Worm (Caenorhabditis elegans): ENCODE measurements around the gene T09F5.10.
A peak's percentile ranks its signal among the peaks of the same experiment; 100 is the strongest.

The T09F5.10 gene

ce11 chrV:15140247-15140646 lies 39.6 kb upstream of the T09F5.10 start, which contains the start of gene K08F9.3:
K08F9.3 (plus strand) TSS chrV:15140547.
- TF ChIP-seq fos-1 (tag; optimal IDR thresholded peaks at IDR 0.05) (no peak), pax-3 (tag; optimal IDR thresholded peaks at IDR 0.05) (no peak), sup-37 (GFP tag; optimal IDR thresholded peaks at IDR 0.05) (no peak), fkh-8 (tag; optimal IDR thresholded peaks at IDR 0.05) (no peak), nhr-90 (tag; optimal IDR thresholded peaks at IDR 0.05; ENCODE audit: poor library complexity) (no peak), lin-39 (tag; optimal IDR thresholded peaks at IDR 0.05) (no peak), snu-23 (GFP tag; optimal IDR thresholded peaks at IDR 0.05) (no peak), ceh-63 (GFP tag; optimal IDR thresholded peaks at IDR 0.05) (no peak), nhr-84 (tag; optimal IDR thresholded peaks at IDR 0.05) (no peak), unc-130 (tag; optimal IDR thresholded peaks at IDR 0.05) (no peak), unc-30 (tag; optimal IDR thresholded peaks at IDR 0.05) (no peak), mdl-1 (tag; optimal IDR thresholded peaks at IDR 0.05) (no peak), zip-4 (GFP tag; optimal IDR thresholded peaks at IDR 0.05) (no peak), hlh-4 (tag; optimal IDR thresholded peaks at IDR 0.05) (no peak)

ce11 chrV:15143285-15143684 lies 36.6 kb upstream of the T09F5.10 start, which contains the start of gene K08F9.1:
K08F9.1 (minus strand) TSS chrV:15143385.
- TF ChIP-seq ces-1 (GFP tag; optimal IDR thresholded peaks at IDR 0.05), result no peak
- TF ChIP-seq rnt-1 (tag; optimal IDR thresholded peaks at IDR 0.05), result no peak
- no peak for TF ChIP-seq nhr-71 (tag; optimal IDR thresholded peaks at IDR 0.05)
- no peak for TF ChIP-seq C16A3.4 (tag; optimal IDR thresholded peaks at IDR 0.05)
- no peak for TF ChIP-seq egl-27 (tag; optimal IDR thresholded peaks at IDR 0.05)
- no peak for TF ChIP-seq nhr-237 (tag; optimal IDR thresholded peaks at IDR 0.05)
- TF ChIP-seq aha-1 (tag; optimal IDR thresholded peaks at IDR 0.05), result no peak
- no peak for TF ChIP-seq fkh-10 (GFP tag; optimal IDR thresholded peaks at IDR 0.05)
- TF ChIP-seq hlh-17 (GFP tag; optimal IDR thresholded peaks at IDR 0.05; ENCODE audit: borderline replicate concordance), result no peak
- TF ChIP-seq ceh-82 (tag; optimal IDR thresholded peaks at IDR 0.05), result no peak
- TF ChIP-seq lir-3 (tag; optimal IDR thresholded peaks at IDR 0.05; ENCODE audit: poor library complexity), result no peak
- TF ChIP-seq unc-98 (GFP tag; IDR thresholded peaks at IDR 0.05), result no peak
- no peak for TF ChIP-seq unc-86 (tag; optimal IDR thresholded peaks at IDR 0.05)
- no peak for TF ChIP-seq mdl-1 (tag; optimal IDR thresholded peaks at IDR 0.05)

ce11 chrV:15143798-15144197 lies 36.1 kb upstream of the T09F5.10 start, which contains the start of gene K08F9.4:
K08F9.4 (plus strand) TSS chrV:15144019.
- peak; percentile 75 to 85 for TF ChIP-seq lin-35 (GFP tag; optimal IDR thresholded peaks at IDR 0.05)
- no peak for TF ChIP-seq C34B4.2 (tag; optimal IDR thresholded peaks at IDR 0.05)
- TF ChIP-seq nhr-85 (tag), result peak; percentile 89
- TF ChIP-seq lin-15B (tag; optimal IDR thresholded peaks at IDR 0.05), result peak; percentile 84
- peak; percentile 75 for TF ChIP-seq nhr-90 (tag; optimal IDR thresholded peaks at IDR 0.05; ENCODE audit: poor library complexity)
- TF ChIP-seq ztf-11 (tag; optimal IDR thresholded peaks at IDR 0.05), result no peak
- TF ChIP-seq elt-3 (tag; optimal IDR thresholded peaks at IDR 0.05), result peak in 2 of 6 experiments; percentile 26 to 72
- no peak for TF ChIP-seq mdl-1 (tag; optimal IDR thresholded peaks at IDR 0.05)
- no peak for TF ChIP-seq efl-3 (GFP tag; optimal IDR thresholded peaks at IDR 0.05)
- no peak for TF ChIP-seq nhr-12 (tag; optimal IDR thresholded peaks at IDR 0.05)
- peak; percentile 13 for TF ChIP-seq fkh-8 (tag; optimal IDR thresholded peaks at IDR 0.05)
- peak; percentile 68 for TF ChIP-seq nhr-20 (tag; optimal IDR thresholded peaks at IDR 0.05)
- TF ChIP-seq mep-1 (tag; optimal IDR thresholded peaks at IDR 0.05), result peak; percentile 83
- no peak for TF ChIP-seq fkh-4 (tag; optimal IDR thresholded peaks at IDR 0.05; ENCODE audit: borderline replicate concordance)
- no peak for TF ChIP-seq sptf-1 (tag; optimal IDR thresholded peaks at IDR 0.05)
- no peak for TF ChIP-seq C04F5.9 (tag; optimal IDR thresholded peaks at IDR 0.05)
- no peak for TF ChIP-seq ceh-63 (GFP tag; optimal IDR thresholded peaks at IDR 0.05)
- no peak for TF ChIP-seq ets-5 (GFP tag; IDR thresholded peaks at IDR 0.05)
- peak; percentile 70 for TF ChIP-seq skn-1 (tag; optimal IDR thresholded peaks at IDR 0.05)
- no peak for TF ChIP-seq sup-37 (GFP tag; optimal IDR thresholded peaks at IDR 0.05)
- TF ChIP-seq hpl-2 (GFP tag; optimal IDR thresholded peaks at IDR 0.05), result no peak
- TF ChIP-seq ceh-90 (tag; optimal IDR thresholded peaks at IDR 0.05), result no peak
- peak; percentile 38 for TF ChIP-seq F16B12.6 (tag; optimal IDR thresholded peaks at IDR 0.05)
- no peak for TF ChIP-seq elt-2 (tag; optimal IDR thresholded peaks at IDR 0.05)
- TF ChIP-seq ceh-88 (GFP tag; IDR thresholded peaks at IDR 0.05), result no peak
- TF ChIP-seq swsn-7 (tag; optimal IDR thresholded peaks at IDR 0.05), result peak; percentile 51
- no peak for TF ChIP-seq fos-1 (tag; optimal IDR thresholded peaks at IDR 0.05)
- TF ChIP-seq hlh-17 (GFP tag; optimal IDR thresholded peaks at IDR 0.05; ENCODE audit: borderline replicate concordance), result no peak
- peak; percentile 63 for TF ChIP-seq xbp-1 (tag; optimal IDR thresholded peaks at IDR 0.05)
